Worm (Caenorhabditis elegans): Measurements from ENCODE around the gene dmsr-7.

dmsr-7 gene

DNA sequence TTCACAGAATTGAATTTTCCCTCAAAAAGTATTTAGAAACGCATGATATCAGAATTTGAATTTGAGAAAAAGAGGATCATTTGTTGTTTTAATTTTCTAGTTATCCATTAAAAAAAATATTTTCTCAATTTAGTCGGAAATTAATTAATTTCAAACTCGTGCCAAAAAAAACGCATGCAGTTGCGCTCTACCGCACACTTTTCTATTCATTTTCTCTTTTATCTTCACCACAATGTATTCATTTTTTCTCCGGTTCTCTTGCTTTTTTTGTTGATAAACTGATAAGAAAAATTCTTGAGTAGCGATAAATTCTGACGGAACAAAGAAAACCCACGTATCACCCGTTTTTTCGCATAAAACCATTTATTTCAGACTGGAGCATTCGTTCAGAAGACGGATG lies 27.9 kb downstream of the dmsr-7 start, which contains the start of gene acl-6 (continued):
- TF ChIP-seq blmp-1 (tag; optimal IDR thresholded peaks at IDR 0.05), result peak; percentile 89
- peak; percentile 72 for TF ChIP-seq C16A3.4 (tag; optimal IDR thresholded peaks at IDR 0.05)
- peak in 4 of 6 experiments; percentile 39 to 79 (median 68) for TF ChIP-seq elt-3 (tag; optimal IDR thresholded peaks at IDR 0.05)
- TF ChIP-seq lsy-2 (tag; optimal IDR thresholded peaks at IDR 0.05), result peak; percentile 44 to 76
- TF ChIP-seq nhr-71 (tag; optimal IDR thresholded peaks at IDR 0.05), result peak; percentile 59
- TF ChIP-seq lin-35 (GFP tag; optimal IDR thresholded peaks at IDR 0.05), result peak; percentile 88 to 96
- peak; percentile 11 for TF ChIP-seq swsn-7 (tag; optimal IDR thresholded peaks at IDR 0.05)
- TF ChIP-seq fos-1 (tag; optimal IDR thresholded peaks at IDR 0.05), result peak; percentile 15
- TF ChIP-seq ceh-82 (tag; optimal IDR thresholded peaks at IDR 0.05), result peak in 1 of 3 experiments; percentile 36
- TF ChIP-seq fkh-4 (tag; optimal IDR thresholded peaks at IDR 0.05; ENCODE audit: borderline replicate concordance), result no peak
- peak; percentile 44 for TF ChIP-seq mep-1 (tag; optimal IDR thresholded peaks at IDR 0.05)
- TF ChIP-seq lin-14 (GFP tag; optimal IDR thresholded peaks at IDR 0.05), result peak; percentile 59
- TF ChIP-seq tbx-2 (tag; optimal IDR thresholded peaks at IDR 0.05), result peak; percentile 11
- TF ChIP-seq alr-1 (tag; optimal IDR thresholded peaks at IDR 0.05; ENCODE audit: borderline replicate concordance), result no peak
- peak; percentile 64 for TF ChIP-seq nhr-90 (tag; optimal IDR thresholded peaks at IDR 0.05; ENCODE audit: poor library complexity)
- TF ChIP-seq F16B12.6 (tag; optimal IDR thresholded peaks at IDR 0.05), result peak; percentile 10

DNA sequence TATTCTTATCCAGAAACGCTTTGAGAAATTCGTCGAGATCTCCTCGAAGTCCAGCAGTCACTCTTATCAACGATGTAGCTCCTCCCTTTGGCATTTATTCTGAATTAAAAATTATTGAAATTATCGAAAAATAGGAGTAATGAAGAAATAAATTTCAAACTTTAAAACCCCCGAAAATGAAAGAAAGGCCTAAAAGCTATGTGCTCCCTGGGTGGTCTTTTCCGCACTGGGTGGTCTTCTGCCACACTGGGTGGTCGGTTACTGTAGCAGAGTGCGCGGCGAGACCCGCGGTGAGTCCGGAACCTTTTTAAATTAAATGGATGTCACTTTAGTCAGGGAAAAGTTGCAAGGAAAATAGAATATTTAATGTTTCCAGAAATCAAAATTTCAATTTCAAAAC lies 33.9 kb downstream of the dmsr-7 start, which contains the start of gene snpc-1.3:
TSS of gene snpc-1.3 (minus strand) at position 101 of the 400 bp plus-strand sequence.
- TF ChIP-seq mab-9 (GFP tag; IDR thresholded peaks at IDR 0.05), result no peak

DNA sequence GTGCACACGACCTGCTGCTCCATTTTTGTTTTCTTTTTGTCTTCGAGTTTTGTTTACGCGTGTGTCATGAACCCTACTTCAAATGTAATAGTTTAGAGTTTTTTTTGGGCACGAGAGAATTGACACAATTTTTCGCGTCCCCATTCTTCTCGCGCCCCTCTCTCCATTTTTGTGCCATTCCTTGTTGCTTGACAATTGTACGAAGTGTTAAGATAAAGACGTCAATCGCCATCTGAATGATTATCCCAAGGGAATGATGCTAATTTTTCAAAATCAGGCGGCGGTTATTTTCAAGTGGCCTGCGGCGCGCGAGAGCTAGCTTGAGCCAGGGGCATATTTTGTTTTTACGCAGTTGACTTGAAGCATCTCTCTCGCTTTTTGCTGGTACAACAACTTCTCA lies 37.2 kb downstream of the dmsr-7 start:
- TF ChIP-seq nhr-76 (tag; optimal IDR thresholded peaks at IDR 0.05), result no peak
- TF ChIP-seq dsc-1 (tag; optimal IDR thresholded peaks at IDR 0.05), result no peak
- no peak for TF ChIP-seq fkh-4 (tag; optimal IDR thresholded peaks at IDR 0.05; ENCODE audit: borderline replicate concordance)
- 0 out of 2 replicates have a peak, but pooled peaks have one; percentile 11 for TF ChIP-seq mab-9 (GFP tag; IDR thresholded peaks at IDR 0.05)
- TF ChIP-seq sox-4 (tag; optimal IDR thresholded peaks at IDR 0.05), result no peak
- no peak for TF ChIP-seq F16B12.6 (tag; optimal IDR thresholded peaks at IDR 0.05)
- TF ChIP-seq lin-14 (GFP tag; optimal IDR thresholded peaks at IDR 0.05), result peak; percentile 28
- TF ChIP-seq sptf-1 (tag; optimal IDR thresholded peaks at IDR 0.05), result no peak
- TF ChIP-seq mdl-1 (tag; optimal IDR thresholded peaks at IDR 0.05), result no peak
- TF ChIP-seq lsy-2 (tag; optimal IDR thresholded peaks at IDR 0.05), result no peak
- no peak for TF ChIP-seq nhr-12 (tag; optimal IDR thresholded peaks at IDR 0.05)
- no peak for TF ChIP-seq nhr-47 (tag; optimal IDR thresholded peaks at IDR 0.05)

DNA sequence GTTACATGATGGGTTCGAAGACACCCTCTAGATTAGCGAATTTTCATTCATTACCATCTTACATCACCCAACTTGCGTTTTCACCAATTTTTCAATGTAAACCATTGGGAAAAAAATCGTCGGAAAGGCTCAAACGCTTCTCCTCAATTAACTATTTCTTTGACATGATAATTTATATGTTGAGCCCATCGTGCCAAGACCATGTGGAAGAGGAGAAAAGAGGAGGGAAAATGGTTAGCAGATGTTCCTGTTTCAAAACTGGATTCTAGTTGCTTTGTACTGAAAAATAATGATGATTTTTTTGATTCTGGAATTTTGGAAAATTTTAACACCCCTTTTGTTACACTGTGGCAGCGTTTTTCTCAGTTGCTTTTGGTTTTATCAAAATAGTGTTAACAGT lies 38.9 kb downstream of the dmsr-7 start:
- peak; percentile 56 for TF ChIP-seq dsc-1 (tag; optimal IDR thresholded peaks at IDR 0.05)
- TF ChIP-seq nhr-12 (tag; optimal IDR thresholded peaks at IDR 0.05), result no peak
- TF ChIP-seq fkh-4 (tag; optimal IDR thresholded peaks at IDR 0.05; ENCODE audit: borderline replicate concordance), result peak; percentile 19

DNA sequence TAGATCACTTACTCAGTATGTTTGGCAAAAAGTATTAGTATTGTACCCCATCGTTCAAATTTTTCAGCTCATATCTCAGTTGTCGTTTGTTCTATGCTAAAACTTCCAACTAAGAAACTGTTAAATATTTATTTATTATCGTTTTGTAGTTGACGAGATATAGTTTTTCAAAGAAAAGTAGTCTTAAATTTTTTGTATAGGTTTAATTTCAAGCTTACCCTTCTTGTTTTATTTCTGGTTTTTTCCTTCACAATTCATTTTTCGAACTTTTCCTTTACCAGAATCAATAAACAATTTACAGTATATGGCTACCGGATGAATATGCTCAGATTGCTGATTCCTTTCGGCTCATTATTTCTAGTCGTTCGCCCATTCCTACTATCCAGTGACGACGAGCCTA lies 40.7 kb downstream of the dmsr-7 start, which contains the start of gene F08F3.1:
TSS of gene F08F3.1 (plus strand) at position 301 of the 400 bp plus-strand sequence.
- no peak for TF ChIP-seq pqm-1 (tag; optimal IDR thresholded peaks at IDR 0.05)
- TF ChIP-seq nhr-28 (tag; optimal IDR thresholded peaks at IDR 0.05), result no peak
- no peak for TF ChIP-seq xbp-1 (tag; optimal IDR thresholded peaks at IDR 0.05)
- TF ChIP-seq vab-15 (tag; optimal IDR thresholded peaks at IDR 0.05), result no peak
- no peak for TF ChIP-seq unc-86 (tag; optimal IDR thresholded peaks at IDR 0.05)
- no peak for TF ChIP-seq nhr-84 (tag; optimal IDR thresholded peaks at IDR 0.05)
- TF ChIP-seq lir-3 (tag; optimal IDR thresholded peaks at IDR 0.05; ENCODE audit: poor library complexity), result no peak
- TF ChIP-seq nhr-237 (tag; optimal IDR thresholded peaks at IDR 0.05), result no peak
- no peak for TF ChIP-seq zag-1 (tag; optimal IDR thresholded peaks at IDR 0.05)
- TF ChIP-seq dsc-1 (tag; optimal IDR thresholded peaks at IDR 0.05), result no peak
- TF ChIP-seq snu-23 (GFP tag; optimal IDR thresholded peaks at IDR 0.05), result no peak
- no peak for TF ChIP-seq fkh-4 (tag; optimal IDR thresholded peaks at IDR 0.05; ENCODE audit: borderline replicate concordance)
- TF ChIP-seq ceh-88 (GFP tag; IDR thresholded peaks at IDR 0.05), result no peak
- no peak for TF ChIP-seq sox-4 (tag; optimal IDR thresholded peaks at IDR 0.05)

All from whole organism, L1 larva.